Fruit fly (Drosophila melanogaster): Measurements from ENCODE around the gene CG10163.
A peak's percentile ranks its signal among the peaks of the same experiment; 100 is the strongest.

CG10163 gene

dm6 chr3L:6245646-6246045, 12.9 kb downstream of the CG10163 start, which contains the start of gene Mdr65:
Mdr65 (minus strand) TSS chr3L:6245746.
- no peak for TF ChIP-seq rgr (GFP tag; optimal IDR thresholded peaks at IDR 0.05)

- TF ChIP-seq foxo (GFP tag; optimal IDR thresholded peaks at IDR 0.05): no peak
- TF ChIP-seq Sp1 (GFP tag; optimal IDR thresholded peaks at IDR 0.05): no peak
- no peak for TF ChIP-seq psq (GFP tag; optimal IDR thresholded peaks at IDR 0.05)
- no peak for TF ChIP-seq woc (GFP tag; optimal IDR thresholded peaks at IDR 0.05)
- no peak for TF ChIP-seq Mio (GFP tag; optimal IDR thresholded peaks at IDR 0.05)
- no peak for TF ChIP-seq brk (GFP tag; optimal IDR thresholded peaks at IDR 0.05)
- TF ChIP-seq br (GFP tag; optimal IDR thresholded peaks at IDR 0.05): no peak
- TF ChIP-seq Jra (GFP tag; optimal IDR thresholded peaks at IDR 0.05): no peak
- no peak for TF ChIP-seq Hr83 (GFP tag; optimal IDR thresholded peaks at IDR 0.05; ENCODE audit: poor library complexity, severe bottlenecking)
- TF ChIP-seq GATAd (GFP tag; optimal IDR thresholded peaks at IDR 0.05): no peak
- TF ChIP-seq Dif (GFP tag; optimal IDR thresholded peaks at IDR 0.05; ENCODE audit: partially characterized antibody): no peak
Observed at dm6 chr3L:6239968-6240367, 18.6 kb downstream of the CG10163 start, which contains the start of gene CG10226. CG10226 (minus strand) TSS chr3L:6240068.

- no peak for TF ChIP-seq CG9705 (GFP tag; optimal IDR thresholded peaks at IDR 0.05)
- TF ChIP-seq jim (GFP tag; optimal IDR thresholded peaks at IDR 0.05): no peak
- no peak for TF ChIP-seq sv (GFP tag; optimal IDR thresholded peaks at IDR 0.05)
- TF ChIP-seq Sp1 (GFP tag; optimal IDR thresholded peaks at IDR 0.05): no peak
- TF ChIP-seq CG32264 (GFP tag; optimal IDR thresholded peaks at IDR 0.05): no peak
- no peak for TF ChIP-seq Mio (GFP tag; optimal IDR thresholded peaks at IDR 0.05)
- TF ChIP-seq h (GFP tag; optimal IDR thresholded peaks at IDR 0.05): no peak
- no peak for TF ChIP-seq Dfd (GFP tag; optimal IDR thresholded peaks at IDR 0.05)
- TF ChIP-seq psq (GFP tag; optimal IDR thresholded peaks at IDR 0.05): no peak
- TF ChIP-seq OdsH (GFP tag; optimal IDR thresholded peaks at IDR 0.05): no peak
- TF ChIP-seq foxo (GFP tag; optimal IDR thresholded peaks at IDR 0.05): no peak
- no peak for TF ChIP-seq Hr83 (GFP tag; optimal IDR thresholded peaks at IDR 0.05; ENCODE audit: poor library complexity, severe bottlenecking)
- TF ChIP-seq fru (GFP tag; optimal IDR thresholded peaks at IDR 0.05): no peak
- TF ChIP-seq CrebA (GFP tag; optimal IDR thresholded peaks at IDR 0.05; ENCODE audit: borderline replicate concordance): no peak
- no peak for TF ChIP-seq N (GFP tag; optimal IDR thresholded peaks at IDR 0.05)
Observed at dm6 chr3L:6234035-6234434, 24.5 kb downstream of the CG10163 start, which contains the start of gene CG42714. CG42714 (minus strand) TSS chr3L:6234056.

DNA sequence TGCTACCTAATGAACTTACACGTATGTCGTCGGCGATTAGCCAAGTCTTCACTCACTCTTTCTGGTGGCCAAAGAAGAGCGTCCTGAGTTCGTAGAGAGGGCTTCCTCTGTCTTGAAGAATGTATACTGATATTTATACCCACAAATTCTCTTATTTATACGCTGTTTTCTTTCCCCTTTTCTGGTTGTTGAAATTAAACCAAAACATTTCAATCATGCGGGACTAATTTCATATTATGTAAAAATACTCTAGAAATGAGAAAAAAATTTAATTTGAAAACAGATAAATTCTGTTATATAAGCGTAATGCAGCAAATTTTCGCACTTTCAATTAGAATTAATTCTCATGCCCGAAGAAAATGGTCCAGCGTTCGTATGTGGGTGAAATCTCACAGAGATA, 25.3 kb downstream of the CG10163 start, which contains the start of gene BG642312:
Gene BG642312 (minus strand): TSS at position 101 of the 400 bp plus-strand sequence.
- TF ChIP-seq dl (GFP tag; optimal IDR thresholded peaks at IDR 0.05; ENCODE audit: insufficient read depth in 1 of 2, partially characterized antibody in 2 of 2): no peak

DNA sequence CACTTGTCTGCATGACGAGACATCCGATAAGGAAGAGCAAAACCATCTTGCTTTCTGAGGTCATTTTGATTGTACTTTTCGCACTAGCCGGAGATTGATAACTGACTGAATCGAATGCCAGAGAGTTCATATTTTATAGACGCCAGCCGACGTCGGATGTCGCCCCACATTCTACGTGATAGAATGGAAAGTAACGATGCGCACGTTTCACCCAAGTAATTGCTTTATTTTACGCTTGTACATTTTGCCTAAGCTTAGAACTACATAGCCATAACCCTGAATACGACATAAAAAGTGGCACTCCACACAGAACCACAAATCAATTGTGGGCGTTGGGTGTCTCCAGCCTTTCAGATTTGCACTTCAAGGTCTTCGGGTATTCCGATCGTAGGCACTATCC, 26.3 kb downstream of the CG10163 start, which contains the start of gene CG13299:
Gene CG13299 (minus strand): TSS at position 101 of the 400 bp plus-strand sequence.
- TF ChIP-seq pan (optimal IDR thresholded peaks at IDR 0.05): no peak
- TF ChIP-seq HLH106 (tag; optimal IDR thresholded peaks at IDR 0.05): no peak
- no peak for TF ChIP-seq Hr83 (GFP tag; optimal IDR thresholded peaks at IDR 0.05; ENCODE audit: poor library complexity, severe bottlenecking)
- TF ChIP-seq psq (GFP tag; optimal IDR thresholded peaks at IDR 0.05): no peak
- no peak for TF ChIP-seq OdsH (GFP tag; optimal IDR thresholded peaks at IDR 0.05)
- no peak for TF ChIP-seq lola (GFP tag; optimal IDR thresholded peaks at IDR 0.05)
- no peak for TF ChIP-seq fru (GFP tag; optimal IDR thresholded peaks at IDR 0.05)
- TF ChIP-seq Abd-B (GFP tag; optimal IDR thresholded peaks at IDR 0.05): no peak
- TF ChIP-seq Vsx2 (GFP tag; optimal IDR thresholded peaks at IDR 0.05; ENCODE audit: partially characterized antibody): no peak

DNA sequence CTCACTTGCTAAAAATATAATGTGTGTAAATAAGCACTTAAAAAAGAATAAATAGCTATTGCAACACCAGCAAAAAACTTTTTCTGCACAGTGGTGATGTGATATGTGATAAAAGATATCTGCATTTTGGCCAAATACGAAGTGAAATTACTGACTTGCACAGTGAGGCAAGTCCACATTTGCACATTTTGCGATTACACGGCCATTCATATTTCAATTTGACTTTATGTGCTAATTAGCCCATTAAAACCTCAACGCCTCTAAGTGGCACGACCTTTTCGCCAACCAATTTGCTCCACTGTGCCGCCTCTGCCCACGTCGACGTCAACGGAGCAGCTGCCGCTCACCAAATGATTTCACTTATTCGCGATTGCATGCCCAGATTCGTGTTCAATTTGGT, 38.4 kb downstream of the CG10163 start, which contains the start of gene CG33946:
Gene CG33946 (plus strand): TSS at position 392 of the 400 bp plus-strand sequence.
- no peak for TF ChIP-seq tai (GFP tag; optimal IDR thresholded peaks at IDR 0.05)
- peak; percentile 35 for TF ChIP-seq dmrt93B (GFP tag; optimal IDR thresholded peaks at IDR 0.05)
- TF ChIP-seq CG32264 (GFP tag; optimal IDR thresholded peaks at IDR 0.05): no peak
- TF ChIP-seq Sp1 (GFP tag; optimal IDR thresholded peaks at IDR 0.05): peak; percentile 2
- TF ChIP-seq psq (GFP tag; optimal IDR thresholded peaks at IDR 0.05): peak; percentile 47
- peak; percentile 30 for TF ChIP-seq HLH106 (tag; optimal IDR thresholded peaks at IDR 0.05)
- peak; percentile 17 for TF ChIP-seq OdsH (GFP tag; optimal IDR thresholded peaks at IDR 0.05)
- TF ChIP-seq rgr (GFP tag; optimal IDR thresholded peaks at IDR 0.05): peak; percentile 63
- peak in 1 of 2 experiments; percentile 54 for TF ChIP-seq foxo (GFP tag; optimal IDR thresholded peaks at IDR 0.05)
- peak; percentile 63 for TF ChIP-seq ey (GFP tag; optimal IDR thresholded peaks at IDR 0.05)
- no peak for TF ChIP-seq sv (GFP tag; optimal IDR thresholded peaks at IDR 0.05)
- TF ChIP-seq h (GFP tag; optimal IDR thresholded peaks at IDR 0.05): peak; percentile 61
- peak; percentile 23 for TF ChIP-seq br (GFP tag; optimal IDR thresholded peaks at IDR 0.05)
- TF ChIP-seq fru (GFP tag; optimal IDR thresholded peaks at IDR 0.05): peak; percentile 36
